Worm (Caenorhabditis elegans): ENCODE results near the gene ZK867.2.

The ZK867.2 gene

ce11 chrX:7200475-7200874 lies 6.0 kb upstream of the ZK867.2 start (continued):
- TF ChIP-seq mes-4 (tag; optimal IDR thresholded peaks at IDR 0.05), result no peak
- peak; percentile 61 for TF ChIP-seq atf-7 (tag; optimal IDR thresholded peaks at IDR 0.05)
- no peak for TF ChIP-seq F57C9.4 (tag; optimal IDR thresholded peaks at IDR 0.05)
- no peak for TF ChIP-seq ceh-58 (GFP tag; IDR thresholded peaks at IDR 0.05)
- peak; percentile 74 for TF ChIP-seq nfyb-1 (GFP tag; IDR thresholded peaks at IDR 0.05)
- TF ChIP-seq tbx-9 (tag; optimal IDR thresholded peaks at IDR 0.05; ENCODE audit: borderline replicate concordance), result no peak
- TF ChIP-seq hmg-1.2 (GFP tag; IDR thresholded peaks at IDR 0.05), result no peak

DNA sequence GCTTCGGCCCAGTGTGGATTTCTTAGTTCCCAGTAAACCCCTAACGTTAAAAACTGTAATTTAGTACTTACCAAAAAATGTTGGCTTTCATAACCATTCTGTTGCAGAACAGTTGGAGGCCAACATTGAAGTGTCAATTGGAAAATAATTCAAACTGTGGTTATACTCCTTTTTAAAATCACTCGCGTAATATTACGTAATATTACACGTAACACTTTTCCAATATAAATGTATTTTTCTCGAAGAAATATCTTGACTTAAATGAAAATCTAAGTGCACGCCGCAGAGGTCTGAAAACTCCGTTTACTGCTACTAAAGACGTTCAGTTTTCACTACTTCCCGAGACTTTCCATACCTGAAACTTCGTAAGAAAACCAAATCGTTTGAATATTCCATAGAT lies 2.3 kb upstream of the ZK867.2 start:
- TF ChIP-seq cebp-2 (GFP tag; IDR thresholded peaks at IDR 0.05) (no peak), ztf-28 (GFP tag; IDR thresholded peaks at IDR 0.05) (no peak), ceh-91 (GFP tag; IDR thresholded peaks at IDR 0.05) (no peak), hmg-1.2 (GFP tag; IDR thresholded peaks at IDR 0.05) (no peak), B0261.1 (tag; optimal IDR thresholded peaks at IDR 0.05) (no peak), nfyb-1 (GFP tag; IDR thresholded peaks at IDR 0.05) (no peak), Y53G8AR.9 (GFP tag; conservative IDR thresholded peaks at IDR 0.05) (no peak), ztf-18 (tag; optimal IDR thresholded peaks at IDR 0.05) (no peak), xnd-1 (tag; optimal IDR thresholded peaks at IDR 0.05) (no peak), F39B2.1 (GFP tag; IDR thresholded peaks at IDR 0.05) (no peak), unc-130 (GFP tag; optimal IDR thresholded peaks at IDR 0.05) (no peak), hlh-12 (tag; optimal IDR thresholded peaks at IDR 0.05) (no peak), lin-35 (GFP tag; optimal IDR thresholded peaks at IDR 0.05) (no peak), sptf-2 (GFP tag; optimal IDR thresholded peaks at IDR 0.05) (no peak), mel-28 (tag; optimal IDR thresholded peaks at IDR 0.05; ENCODE audit: borderline replicate concordance) (no peak), unc-62 (GFP tag; optimal IDR thresholded peaks at IDR 0.05) (no peak), gei-17 (GFP tag; optimal IDR thresholded peaks at IDR 0.05) (no peak), hsf-1 (GFP tag; IDR thresholded peaks at IDR 0.05) (no peak), atf-7 (tag; optimal IDR thresholded peaks at IDR 0.05) (no peak)

- TF ChIP-seq B0261.1 (tag; optimal IDR thresholded peaks at IDR 0.05) (no peak), hsf-1 (GFP tag; IDR thresholded peaks at IDR 0.05) (no peak), ets-4 (GFP tag; optimal IDR thresholded peaks at IDR 0.05) (no peak), zfh-2 (GFP tag; conservative IDR thresholded peaks at IDR 0.05) (no peak), madf-8 (GFP tag; conservative IDR thresholded peaks at IDR 0.05) (no peak), rpc-1 (optimal IDR thresholded peaks at IDR 0.05) (no peak), rpc-1 (tag; optimal IDR thresholded peaks at IDR 0.05) (no peak), dpff-1 (tag; optimal IDR thresholded peaks at IDR 0.05) (no peak), dpl-1 (GFP tag; optimal IDR thresholded peaks at IDR 0.05) (no peak), ceh-91 (GFP tag; IDR thresholded peaks at IDR 0.05) (no peak), lag-1 (GFP tag; IDR thresholded peaks at IDR 0.05) (no peak), dox-1 (GFP tag; IDR thresholded peaks at IDR 0.05) (no peak), ztf-18 (tag; optimal IDR thresholded peaks at IDR 0.05) (no peak), mes-4 (tag; optimal IDR thresholded peaks at IDR 0.05) (no peak), mxl-1 (tag; optimal IDR thresholded peaks at IDR 0.05) (no peak)
Measured at ce11 chrX:7205195-7205594, 1.3 kb upstream of the ZK867.2 start, which contains the start of gene C55B6.5. Gene C55B6.5 (minus strand): TSS chrX:7205295.

DNA sequence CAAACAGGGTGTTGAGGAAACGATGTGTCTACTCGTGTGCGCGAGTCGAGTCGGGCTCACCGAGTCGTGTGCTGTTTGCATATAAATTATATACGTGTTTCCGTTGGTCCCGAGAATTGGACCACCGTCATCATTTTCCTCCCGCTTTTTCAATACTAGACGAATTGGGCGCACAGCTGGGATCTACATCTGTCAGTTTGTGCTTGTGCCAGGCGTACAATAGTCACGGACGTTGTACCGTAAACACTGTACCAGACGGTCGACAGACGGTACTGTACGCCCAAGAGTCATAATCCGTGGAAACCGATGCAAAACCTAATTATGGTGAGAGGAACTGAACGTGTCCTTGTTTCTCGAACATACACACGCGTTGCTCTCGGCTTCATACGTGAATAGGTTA lies 2.6 kb downstream of the ZK867.2 start:
- TF ChIP-seq Y53F4B.3 (GFP tag; IDR thresholded peaks at IDR 0.05) (no peak), hsf-1 (GFP tag; IDR thresholded peaks at IDR 0.05) (no peak), unc-130 (GFP tag; optimal IDR thresholded peaks at IDR 0.05) (no peak), D2030.7 (GFP tag; IDR thresholded peaks at IDR 0.05) (no peak), F57C9.4 (tag; optimal IDR thresholded peaks at IDR 0.05) (no peak), ceh-40 (GFP tag; IDR thresholded peaks at IDR 0.05) (no peak), ztf-6 (GFP tag; IDR thresholded peaks at IDR 0.05) (no peak), C06A6.2 (GFP tag; conservative IDR thresholded peaks at IDR 0.05) (no peak), xnd-1 (tag; optimal IDR thresholded peaks at IDR 0.05) (no peak), tbx-9 (tag; optimal IDR thresholded peaks at IDR 0.05; ENCODE audit: borderline replicate concordance) (no peak), K12H6.12 (tag; optimal IDR thresholded peaks at IDR 0.05) (no peak)
